Worm (Caenorhabditis elegans) whole organism, dauer: ENCODE measurements around the gene ZK792.5.

Experiments used
- unc-62 ChIP-seq: sonication (generic microtip); optimal IDR thresholded peaks from 2 replicates; lab custom pipeline; 2017; ENCODE audit warnings: missing biosample characterization, missing genetic modification reagents, missing genetic modification characterization

Gene ZK792.5

DNA sequence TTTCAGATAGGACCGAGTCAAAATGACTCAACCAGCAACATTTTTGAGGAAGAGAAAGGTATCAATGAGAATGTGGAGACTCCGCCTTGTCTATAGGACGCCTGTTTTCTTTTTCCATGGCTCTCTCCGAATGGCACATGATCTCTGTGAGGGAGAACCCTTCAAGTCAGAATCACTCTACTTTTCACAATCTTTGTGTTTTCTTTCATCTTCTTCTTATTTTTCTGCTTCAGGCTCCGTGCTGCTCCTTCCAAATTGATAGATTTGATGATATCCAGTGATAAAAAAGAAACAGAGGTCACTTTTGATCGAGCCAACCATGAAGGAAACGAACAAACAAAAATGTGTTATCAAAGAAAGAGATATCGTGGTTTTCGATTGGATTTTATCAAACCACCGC is 38.9 kb downstream of the ZK792.5 start, which contains the start of gene ZK809.8:
TSS of gene ZK809.8 (minus strand) at position 34 of the 400 bp plus-strand sequence.
- no peak for TF ChIP-seq unc-62

ce11 chrIV:11646908-11647307 is 41.0 kb downstream of the ZK792.5 start:
- TF ChIP-seq unc-62 = no peak

ce11 chrIV:11645354-11645753 is 42.6 kb downstream of the ZK792.5 start:
- no peak for TF ChIP-seq unc-62

DNA sequence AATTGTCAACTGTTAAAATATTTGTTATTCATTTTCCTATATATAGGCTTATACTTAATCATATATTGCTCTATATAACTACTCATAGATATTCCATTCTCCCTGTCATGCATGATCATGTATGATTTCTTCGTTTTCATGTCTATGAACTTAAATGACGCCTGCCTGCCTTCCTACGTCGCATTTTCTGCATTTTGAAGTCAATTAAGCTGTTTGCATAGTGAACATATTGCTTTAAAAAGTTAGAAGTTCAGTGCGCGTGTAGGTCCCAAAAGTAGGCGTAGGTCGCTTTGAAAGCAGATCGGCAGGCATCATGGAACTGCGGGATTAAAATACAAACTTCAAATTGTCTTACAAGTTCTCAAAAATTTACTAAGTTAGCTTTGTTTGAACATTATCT is 43.2 kb downstream of the ZK792.5 start:
- no peak for TF ChIP-seq unc-62

ce11 chrIV:11643829-11644228 is 44.1 kb downstream of the ZK792.5 start, which contains the start of gene prx-2:
TSS of gene prx-2 (plus strand) at chrIV:11644129.
- no peak for TF ChIP-seq unc-62

- TF ChIP-seq unc-62 = no peak
Observed at ce11 chrIV:11641802-11642201, 46.1 kb downstream of the ZK792.5 start, which contains the start of gene ZK809.1. TSS of gene ZK809.1 (plus strand) at chrIV:11642102.

- TF ChIP-seq unc-62 = no peak
Observed at ce11 chrIV:11640915-11641314, 47.0 kb downstream of the ZK792.5 start, which contains the start of gene ttr-50. TSS of gene ttr-50 (minus strand) at chrIV:11641015.

- no peak for TF ChIP-seq unc-62
Observed at ce11 chrIV:11638016-11638415, 49.9 kb downstream of the ZK792.5 start, which contains the start of gene rbm-17. TSS of gene rbm-17 (plus strand) at chrIV:11638316.

- TF ChIP-seq unc-62 = no peak
Observed at ce11 chrIV:11636409-11636723, 51.6 kb downstream of the ZK792.5 start, which contains the start of gene F58B3.6. TSS of gene F58B3.6 (plus strand) at chrIV:11636648.

- no peak for TF ChIP-seq unc-62
Observed at ce11 chrIV:11635437-11636408, 52.2 kb downstream of the ZK792.5 start, which contains the start of gene mars-1. TSS of gene mars-1 (minus strand) at chrIV:11635487.
